Fruit fly (Drosophila melanogaster) whole organism, adult: ENCODE measurements around the gene CycT.

Source experiments
- CG11617 ChIP-seq: fragments of 200-800 bp; sonication (Bioruptor generic); optimal IDR thresholded peaks from 2 replicates; lab custom pipeline; 2017; ENCODE audit warnings: mild to moderate bottlenecking, missing biosample characterization, missing genetic modification reagents, missing genetic modification characterization
- CG12768 ChIP-seq: fragments of 200-800 bp; sonication (Bioruptor generic); optimal IDR thresholded peaks from 2 replicates; lab custom pipeline; 2017; ENCODE audit warnings: missing biosample characterization, missing genetic modification characterization, mild to moderate bottlenecking, moderate library complexity, missing genetic modification reagents
- CG14711 ChIP-seq: fragments of 200-800 bp; sonication (Bioruptor generic); optimal IDR thresholded peaks from 2 replicates; lab custom pipeline; 2018; ENCODE audit warnings: missing biosample characterization, mild to moderate bottlenecking, missing genetic modification characterization, moderate library complexity
- CG1620 ChIP-seq: fragments of 200-800 bp; sonication (Bioruptor generic); optimal IDR thresholded peaks from 2 replicates; lab custom pipeline; 2016; ENCODE audit warnings: missing biosample characterization, missing genetic modification characterization
- CG33017 ChIP-seq: fragments of 200-800 bp; sonication (Bioruptor generic); optimal IDR thresholded peaks from 2 replicates; lab custom pipeline; 2018; ENCODE audit warnings: missing biosample characterization, mild to moderate bottlenecking, missing genetic modification characterization, moderate library complexity
- CG5204 ChIP-seq: fragments of 200-800 bp; sonication (Bioruptor generic); optimal IDR thresholded peaks from 2 replicates; lab custom pipeline; 2016; ENCODE audit warnings: missing biosample characterization, missing genetic modification characterization
- CG7045 ChIP-seq: fragments of 200-800 bp; sonication (Bioruptor generic); optimal IDR thresholded peaks from 2 replicates; lab custom pipeline; 2017; ENCODE audit warnings: missing biosample characterization, mild to moderate bottlenecking, missing genetic modification characterization
- CG7101 ChIP-seq: fragments of 200-800 bp; sonication (Bioruptor generic); optimal IDR thresholded peaks from 2 replicates; lab custom pipeline; 2018; ENCODE audit warnings: missing biosample characterization, mild to moderate bottlenecking, missing genetic modification characterization, moderate library complexity
- Clk ChIP-seq: fragments of 200-800 bp; sonication (Bioruptor generic); optimal IDR thresholded peaks from 2 replicates; lab custom pipeline; 2017; ENCODE audit warnings: missing biosample characterization, missing genetic modification characterization
- Crg-1 ChIP-seq: fragments of 200-800 bp; sonication (Bioruptor generic); optimal IDR thresholded peaks from 2 replicates; lab custom pipeline; 2016; ENCODE audit warnings: missing biosample characterization, missing genetic modification characterization
- Hr96 ChIP-seq: fragments of 200-800 bp; sonication (Bioruptor generic); optimal IDR thresholded peaks from 2 replicates; lab custom pipeline; 2016; ENCODE audit warnings: missing biosample characterization, missing genetic modification characterization
- Mnt ChIP-seq: fragments of 200-800 bp; sonication (Bioruptor generic); optimal IDR thresholded peaks from 2 replicates; lab custom pipeline; 2016; ENCODE audit warnings: missing biosample characterization, mild to moderate bottlenecking, missing genetic modification characterization
- bab1 ChIP-seq: fragments of 200-800 bp; sonication (Bioruptor generic); optimal IDR thresholded peaks from 3 replicates; lab custom pipeline; 2019; ENCODE audit warnings: missing biosample characterization, mild to moderate bottlenecking, missing genetic modification characterization, moderate library complexity
- cic ChIP-seq: fragments of 200-800 bp; sonication (Bioruptor generic); optimal IDR thresholded peaks from 2 replicates; lab custom pipeline; 2017; ENCODE audit warnings: missing biosample characterization, mild to moderate bottlenecking, missing genetic modification characterization, moderate library complexity
- cnc ChIP-seq, 2 experiments: fragments of >200 bp; optimal IDR thresholded peaks; 2 replicates each; lab custom pipeline; 2017
- kay ChIP-seq: fragments of 200-800 bp; sonication (Bioruptor generic); peaks from one replicate; lab custom pipeline; 2016; ENCODE audit warnings: missing biosample characterization, missing genetic modification characterization, borderline replicate concordance
- ovo ChIP-seq: fragments of 200-800 bp; sonication (Bioruptor generic); optimal IDR thresholded peaks from 2 replicates; lab custom pipeline; 2016; ENCODE audit warnings: missing biosample characterization, missing genetic modification characterization
- pad ChIP-seq: fragments of 200-800 bp; sonication (Bioruptor generic); optimal IDR thresholded peaks from 3 replicates; lab custom pipeline; 2017; ENCODE audit warnings: missing biosample characterization, missing genetic modification characterization, mild to moderate bottlenecking, moderate library complexity, missing genetic modification reagents
- tj ChIP-seq: fragments of 200-800 bp; sonication (Bioruptor generic); optimal IDR thresholded peaks from 3 replicates; lab custom pipeline; 2017; ENCODE audit warnings: missing biosample characterization, mild to moderate bottlenecking, missing genetic modification characterization, moderate library complexity
- toe ChIP-seq: fragments of 200-800 bp; sonication (Bioruptor generic); optimal IDR thresholded peaks from 2 replicates; lab custom pipeline; 2016; ENCODE audit warnings: missing biosample characterization, missing genetic modification characterization

Gene CycT

DNA sequence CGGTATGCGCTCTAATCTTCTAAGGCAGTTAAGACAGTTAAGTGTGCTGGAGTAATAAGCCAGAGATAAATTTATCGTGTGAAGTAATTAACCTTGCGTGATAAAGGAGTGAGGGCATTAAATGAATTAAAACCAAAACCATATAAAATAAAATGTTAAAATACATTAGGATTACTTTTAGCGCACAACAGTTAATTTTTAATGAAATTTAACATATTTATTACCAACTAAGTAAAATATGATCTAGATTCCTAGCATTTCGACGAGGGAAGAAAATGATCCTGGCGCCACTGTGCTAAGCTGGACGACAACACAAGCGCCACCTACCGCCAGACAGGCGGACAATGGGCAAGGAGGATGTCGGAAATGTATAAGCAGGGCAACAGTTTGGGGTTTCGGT, 21.5 kb upstream of the CycT start:
- TF ChIP-seq kay (no peak), CG5204 (GFP tag; lab: Kevin White, UChicago) (no peak), Clk (GFP tag; lab: Kevin White, UChicago) (no peak), CG33017 (tag; lab: Kevin White, UChicago) (no peak)

dm6 chr3L:17578413-17578812, 20.8 kb upstream of the CycT start:
- peak; percentile 38 for TF ChIP-seq CG7101 (tag; lab: Kevin White, UChicago)
- TF ChIP-seq Hr96 (GFP tag; lab: Kevin White, UChicago), result no peak
- peak; percentile 24 for TF ChIP-seq CG7045 (GFP tag; lab: Kevin White, UChicago)
- peak; percentile 59 for TF ChIP-seq CG33017 (tag; lab: Kevin White, UChicago)
- TF ChIP-seq bab1 (GFP tag; lab: Kevin White, UChicago), result no peak
- peak; percentile 50 for TF ChIP-seq kay
- peak; percentile 25 for TF ChIP-seq toe (GFP tag; lab: Kevin White, UChicago)
- TF ChIP-seq CG14711 (tag; lab: Kevin White, UChicago), result peak; percentile 53
- TF ChIP-seq CG5204 (GFP tag; lab: Kevin White, UChicago), result no peak

- TF ChIP-seq CG12768, result peak; percentile 36
- no peak for TF ChIP-seq CG33017 (tag; lab: Kevin White, UChicago)
- no peak for TF ChIP-seq ovo (GFP tag; lab: Kevin White, UChicago)
- peak; percentile 76 for TF ChIP-seq kay
- no peak for TF ChIP-seq CG1620 (GFP tag; lab: Kevin White, UChicago)
- TF ChIP-seq pad, result peak; percentile 78
- TF ChIP-seq CG11617 (GFP tag; lab: Kevin White, UChicago), result no peak
- TF ChIP-seq Mnt (GFP tag; lab: Kevin White, UChicago), result peak; percentile 29
- TF ChIP-seq CG7045 (GFP tag; lab: Kevin White, UChicago), result no peak
- peak; percentile 71 for TF ChIP-seq tj (GFP tag; lab: Kevin White, UChicago)
- TF ChIP-seq toe (GFP tag; lab: Kevin White, UChicago), result no peak
- TF ChIP-seq CG5204 (GFP tag; lab: Kevin White, UChicago), result no peak
- TF ChIP-seq CG7101 (tag; lab: Kevin White, UChicago), result no peak
- no peak for TF ChIP-seq Crg-1 (GFP tag; lab: Kevin White, UChicago)
- no peak for TF ChIP-seq cnc (optimal IDR thresholded peaks at IDR 0.05; lab: Kevin White, UChicago)
- TF ChIP-seq CG14711 (tag; lab: Kevin White, UChicago), result no peak
- no peak for TF ChIP-seq bab1 (GFP tag; lab: Kevin White, UChicago)
- TF ChIP-seq Hr96 (GFP tag; lab: Kevin White, UChicago), result no peak
- peak; percentile 32 for TF ChIP-seq Clk (GFP tag; lab: Kevin White, UChicago)
- peak; percentile 74 for TF ChIP-seq cic (GFP tag; lab: Kevin White, UChicago)
Observed at dm6 chr3L:17577530-17578351, 20.2 kb upstream of the CycT start.

- TF ChIP-seq CG12768, result no peak
- TF ChIP-seq bab1 (GFP tag; lab: Kevin White, UChicago), result no peak
- no peak for TF ChIP-seq CG1620 (GFP tag; lab: Kevin White, UChicago)
- no peak for TF ChIP-seq CG7101 (tag; lab: Kevin White, UChicago)
- TF ChIP-seq CG7045 (GFP tag; lab: Kevin White, UChicago), result no peak
- TF ChIP-seq cnc (optimal IDR thresholded peaks at IDR 0.05; lab: Kevin White, UChicago), result no peak
- no peak for TF ChIP-seq CG33017 (tag; lab: Kevin White, UChicago)
- TF ChIP-seq Clk (GFP tag; lab: Kevin White, UChicago), result no peak
- no peak for TF ChIP-seq kay
- no peak for TF ChIP-seq tj (GFP tag; lab: Kevin White, UChicago)
Observed at dm6 chr3L:17576886-17577271, 19.3 kb upstream of the CycT start.

DNA sequence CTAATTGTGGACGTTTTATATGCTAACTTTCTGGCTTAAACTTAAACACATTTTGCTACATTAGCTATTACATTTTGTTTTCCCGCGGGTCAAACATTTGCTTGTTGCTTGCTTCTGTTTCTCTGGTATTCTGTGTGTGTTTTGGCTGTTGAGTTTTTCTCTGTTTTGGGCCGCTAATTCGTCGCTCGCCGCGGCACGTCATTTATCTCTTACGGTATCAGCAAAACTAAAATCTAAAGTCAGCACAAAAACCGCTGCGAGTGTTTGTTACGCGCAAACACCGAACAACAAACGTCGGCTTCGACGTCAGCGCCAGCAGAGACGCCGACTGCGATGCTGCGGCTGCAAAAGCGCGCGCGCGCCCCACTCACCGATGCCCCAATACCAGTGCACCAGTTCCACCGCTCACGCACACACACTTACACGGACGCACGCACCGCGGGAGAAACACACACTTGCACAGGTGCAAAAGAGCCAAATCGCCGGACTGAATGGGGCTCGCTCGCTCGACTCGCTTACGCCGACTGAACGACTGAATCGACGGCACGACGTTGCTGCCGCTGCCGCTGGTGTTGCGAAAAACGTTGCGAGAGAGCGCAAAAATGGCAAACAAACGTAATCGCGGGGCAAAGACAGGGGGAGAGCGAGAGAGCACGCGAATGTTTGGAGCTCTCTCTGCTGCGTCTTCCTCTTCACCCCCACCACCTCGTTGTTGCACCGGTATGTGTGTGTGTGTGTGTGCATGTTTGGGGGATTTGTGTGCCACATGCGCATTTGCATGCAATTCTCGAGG, 18.7 kb upstream of the CycT start:
- TF ChIP-seq CG11617 (GFP tag; lab: Kevin White, UChicago), result no peak
- peak; percentile 11 for TF ChIP-seq Hr96 (GFP tag; lab: Kevin White, UChicago)
- no peak for TF ChIP-seq Clk (GFP tag; lab: Kevin White, UChicago)
- peak; percentile 69 for TF ChIP-seq pad
- peak; percentile 23 for TF ChIP-seq Mnt (GFP tag; lab: Kevin White, UChicago)
- TF ChIP-seq CG12768, result peak; percentile 58
- TF ChIP-seq tj (GFP tag; lab: Kevin White, UChicago), result peak; percentile 97
- TF ChIP-seq cic (GFP tag; lab: Kevin White, UChicago), result peak; percentile 63
- TF ChIP-seq CG7045 (GFP tag; lab: Kevin White, UChicago), result peak; percentile 27

- TF ChIP-seq CG14711 (tag; lab: Kevin White, UChicago) (no peak), ovo (GFP tag; lab: Kevin White, UChicago) (peak; percentile 0), CG33017 (tag; lab: Kevin White, UChicago) (no peak), tj (GFP tag; lab: Kevin White, UChicago) (peak; percentile 62), Mnt (GFP tag; lab: Kevin White, UChicago) (peak; percentile 35), CG1620 (GFP tag; lab: Kevin White, UChicago) (no peak), cic (GFP tag; lab: Kevin White, UChicago) (peak; percentile 81), Crg-1 (GFP tag; lab: Kevin White, UChicago) (no peak), Hr96 (GFP tag; lab: Kevin White, UChicago) (no peak), CG11617 (GFP tag; lab: Kevin White, UChicago) (no peak), toe (GFP tag; lab: Kevin White, UChicago) (no peak), CG7101 (tag; lab: Kevin White, UChicago) (peak; percentile 3), Clk (GFP tag; lab: Kevin White, UChicago) (no peak), CG12768 (peak; percentile 56), cnc (optimal IDR thresholded peaks at IDR 0.05; lab: Kevin White, UChicago) (no peak), CG5204 (GFP tag; lab: Kevin White, UChicago) (no peak), pad (peak; percentile 52), bab1 (GFP tag; lab: Kevin White, UChicago) (no peak), CG7045 (GFP tag; lab: Kevin White, UChicago) (no peak), kay (peak; percentile 23)
Observed at dm6 chr3L:17573823-17574222, 16.2 kb upstream of the CycT start.
